Worm (Caenorhabditis elegans): ENCODE data around the gene C06C6.8.

DNA sequence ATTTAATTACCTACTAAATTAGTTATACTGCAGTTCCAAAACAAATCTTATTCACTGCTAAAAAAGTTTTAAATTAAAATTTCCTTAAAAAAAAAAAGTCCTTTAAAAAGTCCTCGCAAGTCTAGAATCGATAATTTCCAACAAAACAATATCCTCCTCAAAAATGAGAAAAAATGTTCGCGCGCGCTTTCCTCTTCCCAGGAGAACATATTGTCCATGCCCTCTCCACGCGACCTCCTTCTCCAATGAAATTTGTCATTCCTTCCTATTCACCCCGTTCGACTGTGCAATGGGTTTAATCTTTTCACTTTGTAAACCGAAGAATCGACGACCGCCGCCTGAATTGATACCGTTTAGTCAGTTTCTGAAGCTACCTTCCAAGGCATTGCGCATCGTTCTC lies 39.2 kb downstream of the C06C6.8 start, which contains the start of gene T10C6.10:
- no peak for TF ChIP-seq him-1 (tag; optimal IDR thresholded peaks at IDR 0.05)
- TF ChIP-seq dao-5 (tag; optimal IDR thresholded peaks at IDR 0.05) = no peak

Measured in whole organism, L4/young adult.